Worm (Caenorhabditis elegans): ENCODE results near the gene K09E9.7.

The K09E9.7 gene

ce11 chrX:15629615-15630014 lies 11.1 kb upstream of the K09E9.7 start:
- no peak for TF ChIP-seq ahr-1 (tag; optimal IDR thresholded peaks at IDR 0.05)
- TF ChIP-seq K02D7.2 (tag; optimal IDR thresholded peaks at IDR 0.05) = no peak

- TF ChIP-seq nhr-11 (tag; optimal IDR thresholded peaks at IDR 0.05) (no peak), gmeb-2 (tag; optimal IDR thresholded peaks at IDR 0.05) (no peak), pros-1 (tag; optimal IDR thresholded peaks at IDR 0.05) (no peak), nfya-1 (tag; optimal IDR thresholded peaks at IDR 0.05) (no peak), elt-4 (tag; optimal IDR thresholded peaks at IDR 0.05) (no peak), tbx-2 (tag; optimal IDR thresholded peaks at IDR 0.05) (no peak), dve-1 (tag; optimal IDR thresholded peaks at IDR 0.05) (no peak), ahr-1 (tag; optimal IDR thresholded peaks at IDR 0.05) (no peak)
Measured at ce11 chrX:15630340-15630739, 10.4 kb upstream of the K09E9.7 start, which contains the start of gene K09E9.4. K09E9.4 (minus strand) TSS chrX:15630440.

- peak; percentile 44 for TF ChIP-seq tbx-2 (tag; optimal IDR thresholded peaks at IDR 0.05)
- TF ChIP-seq elt-2 (tag; optimal IDR thresholded peaks at IDR 0.05) = no peak
- peak; percentile 7 for TF ChIP-seq fkh-10 (GFP tag; optimal IDR thresholded peaks at IDR 0.05)
- no peak for TF ChIP-seq C08G9.2 (tag; optimal IDR thresholded peaks at IDR 0.05)
- peak; percentile 4 for TF ChIP-seq F13H6.1 (tag; optimal IDR thresholded peaks at IDR 0.05)
- TF ChIP-seq K02D7.2 (tag; optimal IDR thresholded peaks at IDR 0.05) = no peak
- peak; percentile 77 for TF ChIP-seq unc-42 (tag; optimal IDR thresholded peaks at IDR 0.05)
- TF ChIP-seq ceh-31 (tag; optimal IDR thresholded peaks at IDR 0.05) = peak; percentile 63
- peak; percentile 2 for TF ChIP-seq syd-9 (tag; optimal IDR thresholded peaks at IDR 0.05)
- no peak for TF ChIP-seq eyg-1 (tag; optimal IDR thresholded peaks at IDR 0.05)
- no peak for TF ChIP-seq pros-1 (tag; optimal IDR thresholded peaks at IDR 0.05)
- TF ChIP-seq ahr-1 (tag; optimal IDR thresholded peaks at IDR 0.05) = no peak
- TF ChIP-seq tbx-7 (tag; optimal IDR thresholded peaks at IDR 0.05) = no peak
- TF ChIP-seq ceh-45 (GFP tag; IDR thresholded peaks at IDR 0.05) = 0 out of 2 replicates have a peak, but pooled peaks have one; percentile 18
- no peak for TF ChIP-seq pha-4 (tag; optimal IDR thresholded peaks at IDR 0.05)
- TF ChIP-seq pax-1 (tag; optimal IDR thresholded peaks at IDR 0.05) = no peak
- no peak for TF ChIP-seq sdc-2 (tag; optimal IDR thresholded peaks at IDR 0.05)
- TF ChIP-seq ceh-14 (tag; optimal IDR thresholded peaks at IDR 0.05) = peak; percentile 39
- TF ChIP-seq C38D4.7 (GFP tag; optimal IDR thresholded peaks at IDR 0.05) = no peak
- TF ChIP-seq unc-86 (tag; optimal IDR thresholded peaks at IDR 0.05) = no peak
- TF ChIP-seq ceh-22 (tag; optimal IDR thresholded peaks at IDR 0.05) = no peak
- TF ChIP-seq ceh-18 (tag; optimal IDR thresholded peaks at IDR 0.05) = peak; percentile 25
- TF ChIP-seq sox-2 (GFP tag; IDR thresholded peaks at IDR 0.05) = no peak
- peak; percentile 28 for TF ChIP-seq sox-4 (tag; optimal IDR thresholded peaks at IDR 0.05)
- TF ChIP-seq pqm-1 (tag; optimal IDR thresholded peaks at IDR 0.05) = no peak
- TF ChIP-seq hlh-6 (tag; optimal IDR thresholded peaks at IDR 0.05) = no peak
- TF ChIP-seq nfya-1 (tag; optimal IDR thresholded peaks at IDR 0.05) = peak; percentile 38
- no peak for TF ChIP-seq pat-9 (tag; optimal IDR thresholded peaks at IDR 0.05)
- no peak for TF ChIP-seq ceh-30 (tag; optimal IDR thresholded peaks at IDR 0.05)
Measured at ce11 chrX:15630790-15631204, 9.9 kb upstream of the K09E9.7 start.

ce11 chrX:15633964-15634363 lies 6.7 kb upstream of the K09E9.7 start:
- TF ChIP-seq unc-42 (tag; optimal IDR thresholded peaks at IDR 0.05) (peak; percentile 92), ztf-16 (tag; optimal IDR thresholded peaks at IDR 0.05) (no peak)

- TF ChIP-seq hlh-15 (tag; optimal IDR thresholded peaks at IDR 0.05) (no peak), C08G9.2 (tag; optimal IDR thresholded peaks at IDR 0.05) (no peak), hlh-6 (tag; optimal IDR thresholded peaks at IDR 0.05) (no peak), rnt-1 (tag; optimal IDR thresholded peaks at IDR 0.05) (no peak), nhr-11 (tag; optimal IDR thresholded peaks at IDR 0.05) (no peak), ceh-14 (tag; optimal IDR thresholded peaks at IDR 0.05) (no peak), pat-9 (tag; optimal IDR thresholded peaks at IDR 0.05) (no peak), ets-4 (tag; optimal IDR thresholded peaks at IDR 0.05) (no peak)
Measured at ce11 chrX:15641380-15641779, 677 bp downstream of the K09E9.7 start.

Measured in whole organism, late embryonic.